Fruit fly (Drosophila melanogaster) whole organism, embryonic: ENCODE measurements around the gene Herc4.

Source experiments
- Ada2b ChIP-seq: fragments of 200-800 bp; sonication (Bioruptor generic); IDR thresholded peaks from 2 replicates; pipeline ENCODE4 v1.3.6; 2022; ENCODE audit warnings: missing biosample characterization, missing genetic modification characterization
- BEAF-32 ChIP-seq: fragments of 200-800 bp; sonication (Bioruptor generic); optimal IDR thresholded peaks from 3 replicates; lab custom pipeline; 2017; ENCODE audit warnings: missing biosample characterization, missing genetic modification characterization, mild to moderate bottlenecking, moderate library complexity, missing genetic modification reagents
- Bteb2 ChIP-seq: fragments of 200-800 bp; sonication (Bioruptor generic); optimal IDR thresholded peaks from 2 replicates; lab custom pipeline; 2016; ENCODE audit warnings: missing biosample characterization, missing genetic modification characterization
- CG10209 ChIP-seq: fragments of 200-800 bp; sonication (Bioruptor generic); optimal IDR thresholded peaks from 3 replicates; lab custom pipeline; 2017; ENCODE audit warnings: missing biosample characterization, mild to moderate bottlenecking, missing genetic modification characterization, missing genetic modification reagents
- CG11695 ChIP-seq: fragments of 200-800 bp; sonication (Bioruptor generic); IDR thresholded peaks from 3 replicates; pipeline ENCODE4 v1.3.6; 2022; ENCODE audit warnings: missing biosample characterization, missing genetic modification characterization
- CG13624 ChIP-seq: fragments of 200-800 bp; sonication (Bioruptor generic); optimal IDR thresholded peaks from 2 replicates; lab custom pipeline; 2016; ENCODE audit warnings: missing biosample characterization, missing genetic modification characterization
- CG13894 ChIP-seq: fragments of 200-800 bp; sonication (Bioruptor generic); optimal IDR thresholded peaks from 3 replicates; lab custom pipeline; 2018; ENCODE audit warnings: missing biosample characterization, mild to moderate bottlenecking, missing genetic modification characterization, moderate library complexity
- CG15514 ChIP-seq: fragments of 200-800 bp; sonication (Bioruptor generic); optimal IDR thresholded peaks from 3 replicates; lab custom pipeline; 2017; ENCODE audit warnings: missing biosample characterization, missing genetic modification characterization, mild to moderate bottlenecking, moderate library complexity, missing genetic modification reagents
- CG2129 ChIP-seq: fragments of 200-800 bp; sonication (Bioruptor generic); IDR thresholded peaks from 2 replicates; pipeline ENCODE4 v1.3.6; 2022; ENCODE audit warnings: missing biosample characterization, missing genetic modification characterization; ENCODE audit not compliant: partially characterized antibody
- CG30403 ChIP-seq: fragments of 200-800 bp; sonication (Bioruptor generic); optimal IDR thresholded peaks from 3 replicates; lab custom pipeline; 2016; ENCODE audit warnings: missing biosample characterization, missing genetic modification characterization
- CG34376 ChIP-seq: fragments of 200-800 bp; sonication (Bioruptor generic); optimal IDR thresholded peaks from 2 replicates; lab custom pipeline; 2018; ENCODE audit warnings: missing biosample characterization, mild to moderate bottlenecking, missing genetic modification characterization
- CG4424 ChIP-seq: fragments of 200-800 bp; sonication (Bioruptor generic); optimal IDR thresholded peaks from 3 replicates; lab custom pipeline; 2016; ENCODE audit warnings: missing biosample characterization, missing genetic modification characterization
- CG8388 ChIP-seq: fragments of 200-800 bp; sonication (Bioruptor generic); optimal IDR thresholded peaks from 2 replicates; lab custom pipeline; 2019; ENCODE audit warnings: missing biosample characterization, mild to moderate bottlenecking, missing genetic modification characterization, moderate library complexity
- CG9727 ChIP-seq: fragments of 200-800 bp; sonication (Bioruptor generic); optimal IDR thresholded peaks from 3 replicates; lab custom pipeline; 2017; ENCODE audit warnings: missing biosample characterization, mild to moderate bottlenecking, missing genetic modification characterization
- CHES-1-like ChIP-seq: fragments of 200-800 bp; sonication (Bioruptor generic); optimal IDR thresholded peaks from 2 replicates; lab custom pipeline; 2016; ENCODE audit warnings: missing biosample characterization, missing genetic modification characterization
- Camta ChIP-seq: fragments of 200-800 bp; sonication (Bioruptor generic); optimal IDR thresholded peaks from 2 replicates; lab custom pipeline; 2016; ENCODE audit warnings: missing biosample characterization, missing genetic modification characterization
- Chrac-16 ChIP-seq: fragments of 200-800 bp; sonication (Bioruptor generic); optimal IDR thresholded peaks from 3 replicates; lab custom pipeline; 2016; ENCODE audit warnings: missing biosample characterization, missing genetic modification characterization
- CoRest ChIP-seq: fragments of 200-800 bp; sonication (Bioruptor generic); optimal IDR thresholded peaks from 3 replicates; lab custom pipeline; 2018; ENCODE audit warnings: missing biosample characterization, mild to moderate bottlenecking, missing genetic modification characterization, moderate library complexity
- Dek ChIP-seq: fragments of 200-800 bp; sonication (Bioruptor generic); optimal IDR thresholded peaks from 3 replicates; lab custom pipeline; 2019; ENCODE audit warnings: missing biosample characterization, mild to moderate bottlenecking, missing genetic modification characterization, moderate library complexity
- Dp ChIP-seq: fragments of 200-800 bp; sonication (Bioruptor generic); optimal IDR thresholded peaks from 2 replicates; lab custom pipeline; 2018; ENCODE audit warnings: missing biosample characterization, mild to moderate bottlenecking, missing genetic modification characterization, moderate library complexity
- E2f2 ChIP-seq: fragments of 200-800 bp; sonication (Bioruptor generic); IDR thresholded peaks from 2 replicates; pipeline ENCODE4 v1.3.6; 2022; ENCODE audit warnings: missing biosample characterization, missing genetic modification characterization
- H15 ChIP-seq: fragments of 200-800 bp; sonication (Bioruptor generic); IDR thresholded peaks from 3 replicates; pipeline ENCODE4 v1.3.6; 2022; ENCODE audit warnings: missing biosample characterization, missing genetic modification characterization
- HmgD ChIP-seq: fragments of 200-800 bp; sonication (Bioruptor generic); optimal IDR thresholded peaks from 3 replicates; lab custom pipeline; 2016; ENCODE audit warnings: missing biosample characterization, missing genetic modification characterization
- Hr51 ChIP-seq, 2 experiments: fragments of 200-800 bp; sonication (Bioruptor generic); optimal IDR thresholded peaks; 2 replicates in 1 of 2; 3 replicates in 1 of 2; lab custom pipeline; 2016 to 2018; ENCODE audit warnings: missing biosample characterization in 2 of 2, missing genetic modification characterization in 2 of 2, mild to moderate bottlenecking in 1 of 2, moderate library complexity in 1 of 2
- Hsf ChIP-seq: fragments of 200-800 bp; sonication (Bioruptor generic); optimal IDR thresholded peaks from 3 replicates; lab custom pipeline; 2016; ENCODE audit warnings: missing biosample characterization, missing genetic modification characterization
- Max ChIP-seq: fragments of 200-800 bp; sonication (Bioruptor generic); optimal IDR thresholded peaks from 2 replicates; lab custom pipeline; 2016; ENCODE audit warnings: missing biosample characterization, mild to moderate bottlenecking, missing genetic modification characterization
- Med ChIP-seq: fragments of 200-800 bp; sonication (Bioruptor generic); peaks from one replicate; lab custom pipeline; 2016; ENCODE audit warnings: missing biosample characterization, missing genetic modification characterization, mild to moderate bottlenecking, inconsistent platforms, moderate library complexity
- Nf-YC ChIP-seq: fragments of 200-800 bp; optimal IDR thresholded peaks from 3 replicates; lab custom pipeline; 2019; ENCODE audit warnings: missing biosample characterization, mild to moderate bottlenecking, missing genetic modification characterization, moderate library complexity
- aop ChIP-seq: fragments of 200-800 bp; sonication (Bioruptor generic); IDR thresholded peaks from 2 replicates; pipeline ENCODE4 v1.3.6; 2022; ENCODE audit warnings: missing biosample characterization, missing genetic modification characterization
- ato ChIP-seq: fragments of 200-800 bp; sonication (Bioruptor generic); IDR thresholded peaks from 2 replicates; pipeline ENCODE4 v1.3.6; 2022; ENCODE audit warnings: missing biosample characterization, missing genetic modification characterization; ENCODE audit not compliant: partially characterized antibody
- bbx ChIP-seq: fragments of 200-800 bp; sonication (Bioruptor generic); IDR thresholded peaks from 2 replicates; pipeline ENCODE4 v1.3.6; 2022; ENCODE audit warnings: missing biosample characterization, missing genetic modification characterization; ENCODE audit not compliant: partially characterized antibody
- ewg ChIP-seq: fragments of 200-800 bp; sonication (Bioruptor generic); optimal IDR thresholded peaks from 3 replicates; lab custom pipeline; 2017; ENCODE audit warnings: mild to moderate bottlenecking, missing biosample characterization, missing genetic modification reagents, missing genetic modification characterization
- ftz-f1 ChIP-seq: fragments of 200-800 bp; sonication (Bioruptor generic); optimal IDR thresholded peaks from 2 replicates; lab custom pipeline; 2016; ENCODE audit warnings: missing biosample characterization, missing genetic modification characterization
- fu2 ChIP-seq: fragments of 200-800 bp; sonication (Bioruptor generic); optimal IDR thresholded peaks from 2 replicates; lab custom pipeline; 2016; ENCODE audit warnings: missing biosample characterization, missing genetic modification characterization
- gfzf ChIP-seq: fragments of 200-800 bp; sonication (Bioruptor generic); optimal IDR thresholded peaks from 2 replicates; lab custom pipeline; 2016; ENCODE audit warnings: missing biosample characterization, mild to moderate bottlenecking, missing genetic modification characterization, moderate library complexity
- gsb ChIP-seq: fragments of 200-800 bp; sonication (Bioruptor generic); IDR thresholded peaks from 2 replicates; pipeline ENCODE4 v1.3.6; 2022; ENCODE audit warnings: missing biosample characterization, missing genetic modification characterization
- hb ChIP-seq: fragments of 200-800 bp; sonication (Bioruptor generic); IDR thresholded peaks from 3 replicates; pipeline ENCODE4 v1.3.6; 2022; ENCODE audit warnings: missing biosample characterization, missing genetic modification characterization; ENCODE audit not compliant: partially characterized antibody
- inv ChIP-seq: fragments of 200-800 bp; sonication (Bioruptor generic); IDR thresholded peaks from 2 replicates; pipeline ENCODE4 v1.3.6; 2022; ENCODE audit warnings: missing biosample characterization, missing genetic modification characterization; ENCODE audit not compliant: partially characterized antibody
- jigr1 ChIP-seq: fragments of 200-800 bp; sonication (Bioruptor generic); IDR thresholded peaks from 3 replicates; pipeline ENCODE4 v1.3.6; 2022; ENCODE audit warnings: missing biosample characterization, missing genetic modification characterization
- mam ChIP-seq: fragments of 200-800 bp; sonication (Bioruptor generic); optimal IDR thresholded peaks from 3 replicates; lab custom pipeline; 2016; ENCODE audit warnings: missing biosample characterization, missing genetic modification characterization
- nerfin-1 ChIP-seq: fragments of 200-800 bp; sonication (Bioruptor generic); optimal IDR thresholded peaks from 3 replicates; lab custom pipeline; 2019; ENCODE audit warnings: missing biosample characterization, mild to moderate bottlenecking, missing genetic modification characterization, moderate library complexity
- nom ChIP-seq: fragments of 200-800 bp; sonication (Bioruptor generic); optimal IDR thresholded peaks from 2 replicates; lab custom pipeline; 2017; ENCODE audit warnings: missing biosample characterization, missing genetic modification characterization, mild to moderate bottlenecking, moderate library complexity, missing genetic modification reagents
- p53 ChIP-seq: fragments of 200-800 bp; sonication (Bioruptor generic); optimal IDR thresholded peaks from 2 replicates; lab custom pipeline; 2016; ENCODE audit warnings: missing biosample characterization, missing genetic modification characterization
- tap ChIP-seq: fragments of 200-800 bp; optimal IDR thresholded peaks from 3 replicates; lab custom pipeline; 2019; ENCODE audit warnings: missing biosample characterization, mild to moderate bottlenecking, missing genetic modification characterization, moderate library complexity
- tin ChIP-seq: fragments of 200-800 bp; sonication (Bioruptor generic); optimal IDR thresholded peaks from 3 replicates; lab custom pipeline; 2016; ENCODE audit warnings: missing biosample characterization, missing genetic modification characterization
- twi ChIP-seq: fragments of 200-800 bp; optimal IDR thresholded peaks from 2 replicates; lab custom pipeline; 2019; ENCODE audit warnings: missing biosample characterization, mild to moderate bottlenecking, missing genetic modification characterization, moderate library complexity
- unc-4 ChIP-seq: fragments of 200-800 bp; sonication (Bioruptor generic); IDR thresholded peaks from 2 replicates; pipeline ENCODE4 v1.3.6; 2022; ENCODE audit warnings: missing biosample characterization, missing genetic modification characterization; ENCODE audit not compliant: partially characterized antibody
- z ChIP-seq: fragments of 200-800 bp; sonication (Bioruptor generic); IDR thresholded peaks from 3 replicates; pipeline ENCODE4 v1.3.6; 2022; ENCODE audit warnings: missing biosample characterization, missing genetic modification characterization
- zfh2 ChIP-seq: fragments of 200-800 bp; sonication (Bioruptor generic); optimal IDR thresholded peaks from 2 replicates; lab custom pipeline; 2016; ENCODE audit warnings: missing biosample characterization, missing genetic modification characterization

Herc4 gene

DNA sequence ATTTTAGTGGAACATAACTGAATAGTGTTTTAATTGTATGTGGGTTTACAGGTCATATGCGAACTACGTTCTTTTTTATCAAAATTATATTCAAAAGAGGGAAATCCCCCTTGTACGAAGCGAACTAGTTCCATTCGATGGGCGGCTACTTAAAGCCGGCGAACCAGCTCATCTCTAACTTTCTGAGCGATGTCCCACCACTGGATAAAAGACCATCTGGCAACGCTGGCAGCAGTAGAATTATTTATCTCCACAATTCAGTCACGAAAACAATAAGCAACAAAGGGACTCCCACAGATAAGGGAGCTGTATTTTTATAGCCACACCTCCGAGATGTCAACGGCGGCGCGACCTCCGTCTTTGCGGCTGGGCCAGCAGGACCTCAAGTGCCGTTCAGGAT lies 17.8 kb upstream of the Herc4 start, which contains the start of gene Rabex-5 (continued):
- no peak for TF ChIP-seq jigr1 (GFP tag; lab: Robert Waterston, UW)
- peak; percentile 89 for TF ChIP-seq bbx (GFP tag; lab: Robert Waterston, UW)
- peak; percentile 48 for TF ChIP-seq tin
- TF ChIP-seq twi (tag; lab: Kevin White, UChicago), result peak; percentile 36
- peak; percentile 27 for TF ChIP-seq fu2
- peak; percentile 9 for TF ChIP-seq nom
- TF ChIP-seq CHES-1-like (GFP tag; lab: Kevin White, UChicago), result peak; percentile 67
- TF ChIP-seq ewg (GFP tag; lab: Kevin White, UChicago), result no peak
- peak in 1 of 2 experiments; percentile 23 for TF ChIP-seq Hr51 (GFP tag; optimal IDR thresholded peaks at IDR 0.05; lab: Kevin White, UChicago)
- peak; percentile 2 for TF ChIP-seq CG10209 (GFP tag; lab: Kevin White, UChicago)
- peak; percentile 19 for TF ChIP-seq CG4424 (GFP tag; lab: Kevin White, UChicago)
- peak; percentile 68 for TF ChIP-seq ato
- TF ChIP-seq Bteb2 (GFP tag; lab: Kevin White, UChicago), result peak; percentile 36
- TF ChIP-seq CG2129 (GFP tag; lab: Robert Waterston, UW), result peak; percentile 41; the same call in 1 of the 2 replicates
- no peak for TF ChIP-seq gsb (GFP tag; lab: Robert Waterston, UW)
- peak; percentile 68 for TF ChIP-seq p53 (GFP tag; lab: Kevin White, UChicago)
- TF ChIP-seq CG15514 (GFP tag; lab: Kevin White, UChicago), result peak; percentile 100
- TF ChIP-seq mam (GFP tag; lab: Kevin White, UChicago), result peak; percentile 54
- no peak for TF ChIP-seq tap (tag; lab: Kevin White, UChicago)
- TF ChIP-seq Dek (tag; lab: Kevin White, UChicago), result peak; percentile 10
- peak; percentile 85 for TF ChIP-seq unc-4 (GFP tag; lab: Robert Waterston, UW)
- peak; percentile 49 for TF ChIP-seq Max (GFP tag; lab: Kevin White, UChicago)
- TF ChIP-seq inv, result peak; percentile 82; the same call in 1 of the 2 replicates
- peak; percentile 3 for TF ChIP-seq Chrac-16
- TF ChIP-seq Ada2b, result peak; percentile 40; the same call in 1 of the 2 replicates
- TF ChIP-seq CG13894 (tag; lab: Kevin White, UChicago), result peak; percentile 46
- TF ChIP-seq CG11695 (GFP tag; lab: Robert Waterston, UW), result no peak
- peak; percentile 43 for TF ChIP-seq CG13624 (GFP tag; lab: Kevin White, UChicago)
- TF ChIP-seq zfh2 (GFP tag; lab: Kevin White, UChicago), result peak; percentile 50
- TF ChIP-seq CG34376 (GFP tag; lab: Kevin White, UChicago), result peak; percentile 34
- TF ChIP-seq nerfin-1, result peak; percentile 52
- TF ChIP-seq aop (GFP tag; lab: Robert Waterston, UW), result no peak
- no peak for TF ChIP-seq CG8388 (GFP tag; lab: Kevin White, UChicago)
- peak; percentile 0 for TF ChIP-seq ftz-f1 (GFP tag; lab: Kevin White, UChicago)
- no peak for TF ChIP-seq CG9727 (GFP tag; lab: Kevin White, UChicago)
- peak; percentile 23 for TF ChIP-seq gfzf (GFP tag; lab: Kevin White, UChicago)
- TF ChIP-seq CG30403, result peak; percentile 41
- peak; percentile 89 for TF ChIP-seq BEAF-32
- peak; percentile 74 for TF ChIP-seq E2f2 (GFP tag; lab: Robert Waterston, UW)
- TF ChIP-seq hb, result peak; percentile 71; the same call in 2 of the 3 replicates
- TF ChIP-seq CoRest (tag; lab: Kevin White, UChicago), result peak; percentile 94
- peak; percentile 85 for TF ChIP-seq Med (GFP tag; lab: Kevin White, UChicago)
- TF ChIP-seq Camta, result no peak
- TF ChIP-seq Hsf (GFP tag; lab: Kevin White, UChicago), result peak; percentile 34
- TF ChIP-seq Nf-YC, result no peak
- TF ChIP-seq Dp (GFP tag; lab: Kevin White, UChicago), result peak; percentile 67
- 0 out of 3 replicates have a peak, but pooled peaks have one; percentile 18 for TF ChIP-seq H15 (GFP tag; lab: Robert Waterston, UW)
- no peak for TF ChIP-seq z
- TF ChIP-seq HmgD (GFP tag; lab: Kevin White, UChicago), result peak; percentile 53
